Fruit fly (Drosophila melanogaster) whole organism, embryonic: ENCODE measurements around the gene fend.

Experiments
- Atf6 ChIP-seq: fragments of 200-800 bp; sonication (Bioruptor generic); IDR thresholded peaks from 2 replicates; pipeline ENCODE4 v1.3.6; 2022; ENCODE audit warnings: missing biosample characterization, missing genetic modification characterization
- CG10543 ChIP-seq: fragments of 200-800 bp; sonication (Bioruptor generic); optimal IDR thresholded peaks from 3 replicates; lab custom pipeline; 2017; ENCODE audit warnings: missing biosample characterization, mild to moderate bottlenecking, missing genetic modification characterization, moderate library complexity
- CG1233 ChIP-seq: fragments of 200-800 bp; sonication (Bioruptor generic); optimal IDR thresholded peaks from 4 replicates; lab custom pipeline; 2018; ENCODE audit warnings: missing biosample characterization, mild to moderate bottlenecking, missing genetic modification characterization
- CG13775 ChIP-seq: fragments of 200-800 bp; sonication (Bioruptor generic); optimal IDR thresholded peaks from 3 replicates; lab custom pipeline; 2017; ENCODE audit warnings: missing biosample characterization, mild to moderate bottlenecking, missing genetic modification characterization
- CG14014 ChIP-seq: fragments of 200-800 bp; sonication (Bioruptor generic); IDR thresholded peaks from 2 replicates; pipeline ENCODE4 v1.3.6; 2022; ENCODE audit warnings: missing biosample characterization, missing genetic modification characterization
- CG15514 ChIP-seq: fragments of 200-800 bp; sonication (Bioruptor generic); optimal IDR thresholded peaks from 3 replicates; lab custom pipeline; 2017; ENCODE audit warnings: missing biosample characterization, missing genetic modification characterization, mild to moderate bottlenecking, moderate library complexity, missing genetic modification reagents
- CG17186 ChIP-seq: fragments of 200-800 bp; sonication (Bioruptor generic); optimal IDR thresholded peaks from 3 replicates; lab custom pipeline; 2017; ENCODE audit warnings: missing biosample characterization, missing genetic modification reagents, missing genetic modification characterization
- CG2116 ChIP-seq: fragments of 200-800 bp; sonication (Bioruptor generic); optimal IDR thresholded peaks from 3 replicates; lab custom pipeline; 2018; ENCODE audit warnings: missing biosample characterization, mild to moderate bottlenecking, missing genetic modification characterization
- CG2889 ChIP-seq: fragments of 200-800 bp; sonication (Bioruptor generic); IDR thresholded peaks from 3 replicates; pipeline ENCODE4 v1.3.6; 2022; ENCODE audit warnings: missing biosample characterization, missing genetic modification characterization
- CG31441 ChIP-seq: fragments of 200-800 bp; sonication (Bioruptor generic); IDR thresholded peaks from 2 replicates; pipeline ENCODE4 v1.3.6; 2022; ENCODE audit warnings: missing biosample characterization, missing genetic modification characterization
- CG34376 ChIP-seq: fragments of 200-800 bp; sonication (Bioruptor generic); optimal IDR thresholded peaks from 2 replicates; lab custom pipeline; 2018; ENCODE audit warnings: missing biosample characterization, mild to moderate bottlenecking, missing genetic modification characterization
- CG6272 ChIP-seq: fragments of 200-800 bp; sonication (Bioruptor generic); IDR thresholded peaks from 2 replicates; pipeline ENCODE4 v1.3.6; 2022; ENCODE audit warnings: missing biosample characterization, missing genetic modification characterization
- CG6654 ChIP-seq: fragments of 200-800 bp; sonication (Bioruptor generic); optimal IDR thresholded peaks from 2 replicates; lab custom pipeline; 2017; ENCODE audit warnings: missing biosample characterization, mild to moderate bottlenecking, missing genetic modification characterization
- CG6683 ChIP-seq: fragments of 200-800 bp; sonication (Bioruptor generic); optimal IDR thresholded peaks from 2 replicates; lab custom pipeline; 2017; ENCODE audit warnings: missing biosample characterization, mild to moderate bottlenecking, missing genetic modification characterization, missing genetic modification reagents
- CG6791 ChIP-seq: fragments of 200-800 bp; sonication (Bioruptor generic); IDR thresholded peaks from 3 replicates; pipeline ENCODE4 v1.3.6; 2022; ENCODE audit warnings: missing biosample characterization, missing genetic modification characterization; ENCODE audit not compliant: partially characterized antibody
- CG7839 ChIP-seq: fragments of 200-800 bp; sonication (Bioruptor generic); optimal IDR thresholded peaks from 3 replicates; lab custom pipeline; 2018; ENCODE audit warnings: missing biosample characterization, mild to moderate bottlenecking, missing genetic modification characterization, moderate library complexity
- CG8290 ChIP-seq, 3 experiments: fragments of 200-800 bp; sonication (Bioruptor generic); optimal IDR thresholded peaks; 2 replicates each; lab custom pipeline; 2016 to 2019; ENCODE audit warnings: missing biosample characterization in 3 of 3, missing genetic modification characterization in 3 of 3, mild to moderate bottlenecking in 2 of 3, moderate library complexity in 1 of 3
- CG8924 ChIP-seq: fragments of 200-800 bp; optimal IDR thresholded peaks from 3 replicates; lab custom pipeline; 2019; ENCODE audit warnings: missing biosample characterization, mild to moderate bottlenecking, missing genetic modification characterization, moderate library complexity
- CG9437 ChIP-seq: fragments of 200-800 bp; sonication (Bioruptor generic); optimal IDR thresholded peaks from 2 replicates; lab custom pipeline; 2018; ENCODE audit warnings: missing biosample characterization, mild to moderate bottlenecking, missing genetic modification characterization
- CG9817 ChIP-seq: fragments of 200-800 bp; sonication (Bioruptor generic); optimal IDR thresholded peaks from 2 replicates; lab custom pipeline; 2018; ENCODE audit warnings: missing biosample characterization, mild to moderate bottlenecking, missing genetic modification characterization, moderate library complexity
- Camta ChIP-seq: fragments of 200-800 bp; sonication (Bioruptor generic); optimal IDR thresholded peaks from 2 replicates; lab custom pipeline; 2016; ENCODE audit warnings: missing biosample characterization, missing genetic modification characterization
- Chrac-16 ChIP-seq: fragments of 200-800 bp; sonication (Bioruptor generic); optimal IDR thresholded peaks from 3 replicates; lab custom pipeline; 2016; ENCODE audit warnings: missing biosample characterization, missing genetic modification characterization
- Fer1 ChIP-seq: fragments of 200-800 bp; sonication (Bioruptor generic); optimal IDR thresholded peaks from 2 replicates; lab custom pipeline; 2017; ENCODE audit warnings: missing biosample characterization, mild to moderate bottlenecking, missing genetic modification characterization
- Meics ChIP-seq: fragments of 200-800 bp; sonication (Bioruptor generic); optimal IDR thresholded peaks from 2 replicates; lab custom pipeline; 2017; ENCODE audit warnings: missing biosample characterization, mild to moderate bottlenecking, missing genetic modification characterization
- Nf-YB ChIP-seq: fragments of 200-800 bp; sonication (Bioruptor generic); optimal IDR thresholded peaks from 3 replicates; lab custom pipeline; 2019; ENCODE audit warnings: missing biosample characterization, mild to moderate bottlenecking, missing genetic modification characterization, moderate library complexity
- Oaz ChIP-seq: fragments of 200-800 bp; sonication (Bioruptor generic); IDR thresholded peaks from 2 replicates; pipeline ENCODE4 v1.3.6; 2022; ENCODE audit warnings: missing biosample characterization, missing genetic modification characterization
- PHDP ChIP-seq: fragments of 200-800 bp; sonication (Bioruptor generic); optimal IDR thresholded peaks from 3 replicates; lab custom pipeline; 2018; ENCODE audit warnings: missing biosample characterization, mild to moderate bottlenecking, missing genetic modification characterization, moderate library complexity
- Rx ChIP-seq: fragments of 200-800 bp; sonication (Bioruptor generic); IDR thresholded peaks from 2 replicates; pipeline ENCODE4 v1.3.6; 2022; ENCODE audit warnings: missing biosample characterization, missing genetic modification characterization
- Sry-β ChIP-seq: fragments of 200-800 bp; sonication (Bioruptor generic); optimal IDR thresholded peaks from 2 replicates; lab custom pipeline; 2018; ENCODE audit warnings: missing biosample characterization, mild to moderate bottlenecking, missing genetic modification characterization, moderate library complexity
- Ssrp ChIP-seq: fragments of 200-800 bp; sonication (Bioruptor generic); optimal IDR thresholded peaks from 2 replicates; lab custom pipeline; 2018; ENCODE audit warnings: missing biosample characterization, mild to moderate bottlenecking, missing genetic modification characterization, moderate library complexity
- TFAM ChIP-seq: fragments of 200-800 bp; sonication (Bioruptor generic); optimal IDR thresholded peaks from 2 replicates; lab custom pipeline; 2017; ENCODE audit warnings: missing biosample characterization, missing genetic modification characterization, inconsistent platforms
- ash1 ChIP-seq: fragments of 200-800 bp; sonication (Bioruptor generic); optimal IDR thresholded peaks from 2 replicates; lab custom pipeline; 2018; ENCODE audit warnings: missing biosample characterization, mild to moderate bottlenecking, missing genetic modification characterization
- bowl ChIP-seq: fragments of 200-800 bp; sonication (Bioruptor generic); IDR thresholded peaks from 2 replicates; pipeline ENCODE4 v1.3.6; 2022; ENCODE audit warnings: missing biosample characterization, missing genetic modification characterization
- cad ChIP-seq: fragments of >200 bp; optimal IDR thresholded peaks from 2 replicates; lab custom pipeline; 2017; ENCODE audit warnings: missing biosample characterization, missing genetic modification characterization
- dmrt11E ChIP-seq: fragments of 200-800 bp; sonication (Bioruptor generic); optimal IDR thresholded peaks from 3 replicates; lab custom pipeline; 2018; ENCODE audit warnings: missing biosample characterization, mild to moderate bottlenecking, missing genetic modification characterization, moderate library complexity
- dmrt99B ChIP-seq: fragments of 200-800 bp; sonication (Bioruptor generic); optimal IDR thresholded peaks from 2 replicates; lab custom pipeline; 2018; ENCODE audit warnings: missing biosample characterization, mild to moderate bottlenecking, missing genetic modification characterization, moderate library complexity
- fd3F ChIP-seq: fragments of 200-800 bp; sonication (Bioruptor generic); optimal IDR thresholded peaks from 2 replicates; lab custom pipeline; 2018; ENCODE audit warnings: missing biosample characterization, mild to moderate bottlenecking, missing genetic modification characterization, moderate library complexity
- ftz-f1 ChIP-seq: fragments of 200-800 bp; sonication (Bioruptor generic); optimal IDR thresholded peaks from 2 replicates; lab custom pipeline; 2016; ENCODE audit warnings: missing biosample characterization, missing genetic modification characterization
- grau ChIP-seq: fragments of 200-800 bp; optimal IDR thresholded peaks from 3 replicates; lab custom pipeline; 2019; ENCODE audit warnings: missing biosample characterization, mild to moderate bottlenecking, missing genetic modification characterization, moderate library complexity
- ind ChIP-seq: fragments of 200-800 bp; sonication (Bioruptor generic); optimal IDR thresholded peaks from 3 replicates; lab custom pipeline; 2016; ENCODE audit warnings: missing biosample characterization, missing genetic modification characterization
- jing ChIP-seq: fragments of 200-800 bp; sonication (Bioruptor generic); optimal IDR thresholded peaks from 2 replicates; lab custom pipeline; 2018; ENCODE audit warnings: missing biosample characterization, mild to moderate bottlenecking, missing genetic modification characterization
- mam ChIP-seq: fragments of 200-800 bp; sonication (Bioruptor generic); optimal IDR thresholded peaks from 3 replicates; lab custom pipeline; 2016; ENCODE audit warnings: missing biosample characterization, missing genetic modification characterization
- nau ChIP-seq: fragments of 200-800 bp; sonication (Bioruptor generic); optimal IDR thresholded peaks from 3 replicates; lab custom pipeline; 2017; ENCODE audit warnings: missing biosample characterization, mild to moderate bottlenecking, missing genetic modification characterization, missing genetic modification reagents
- pros ChIP-seq: fragments of 200-800 bp; sonication (Bioruptor generic); optimal IDR thresholded peaks from 3 replicates; lab custom pipeline; 2019; ENCODE audit warnings: missing biosample characterization, mild to moderate bottlenecking, missing genetic modification characterization, moderate library complexity
- sd ChIP-seq: fragments of 200-800 bp; sonication (Bioruptor generic); optimal IDR thresholded peaks from 3 replicates; lab custom pipeline; 2018; ENCODE audit warnings: missing biosample characterization, mild to moderate bottlenecking, missing genetic modification characterization, moderate library complexity
- shn ChIP-seq: fragments of 200-800 bp; sonication (Bioruptor generic); optimal IDR thresholded peaks from 3 replicates; lab custom pipeline; 2016; ENCODE audit warnings: missing biosample characterization, missing genetic modification characterization
- sna ChIP-seq: fragments of 200-800 bp; sonication (Bioruptor generic); IDR thresholded peaks from 2 replicates; pipeline ENCODE4 v1.3.6; 2022; ENCODE audit warnings: missing biosample characterization, missing genetic modification characterization; ENCODE audit not compliant: partially characterized antibody
- twi ChIP-seq: fragments of 200-800 bp; optimal IDR thresholded peaks from 2 replicates; lab custom pipeline; 2019; ENCODE audit warnings: missing biosample characterization, mild to moderate bottlenecking, missing genetic modification characterization, moderate library complexity
- zen ChIP-seq: fragments of 200-800 bp; sonication (Bioruptor generic); optimal IDR thresholded peaks from 3 replicates; lab custom pipeline; 2018; ENCODE audit warnings: missing biosample characterization, mild to moderate bottlenecking, missing genetic modification characterization, moderate library complexity
- zfh2 ChIP-seq: fragments of 200-800 bp; sonication (Bioruptor generic); optimal IDR thresholded peaks from 2 replicates; lab custom pipeline; 2016; ENCODE audit warnings: missing biosample characterization, missing genetic modification characterization

Gene fend

DNA sequence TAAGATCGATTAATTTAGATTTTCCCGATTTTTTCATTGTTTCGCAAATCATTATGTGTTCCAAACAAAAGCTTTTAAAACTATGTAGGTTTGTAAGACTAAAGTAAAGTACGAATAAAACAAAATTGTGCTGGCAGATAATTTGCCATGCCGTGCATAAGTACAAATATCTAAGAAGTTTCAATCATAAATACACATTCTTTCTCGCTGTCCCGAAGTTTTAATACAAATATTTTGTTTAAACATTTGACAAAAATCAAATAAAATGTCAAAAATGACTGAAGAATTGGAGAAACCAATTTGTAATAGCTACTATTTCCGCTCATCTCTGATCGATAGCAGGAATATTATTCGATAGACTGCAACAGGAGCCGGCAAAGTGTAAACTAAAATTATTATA, 52.3 kb downstream of the fend start, which contains the start of gene APC4 (continued):
- peak; percentile 0 for TF ChIP-seq fd3F (GFP tag; lab: Kevin White, UChicago)
- TF ChIP-seq CG8290 (GFP tag; optimal IDR thresholded peaks at IDR 0.05; lab: Kevin White, UChicago): peak; percentile 17
- no peak for TF ChIP-seq CG8290 (tag; optimal IDR thresholded peaks at IDR 0.05; lab: Kevin White, UChicago)
- TF ChIP-seq Oaz (GFP tag; lab: Robert Waterston, UW): no peak
- no peak for TF ChIP-seq CG2889 (GFP tag; lab: Robert Waterston, UW)
- no peak for TF ChIP-seq CG31441 (GFP tag; lab: Robert Waterston, UW)
- TF ChIP-seq TFAM (GFP tag; lab: Kevin White, UChicago): no peak
- no peak for TF ChIP-seq ftz-f1 (GFP tag; lab: Kevin White, UChicago)
- TF ChIP-seq CG9817: peak; percentile 31
- peak; percentile 25 for TF ChIP-seq dmrt11E (tag; lab: Kevin White, UChicago)
- peak; percentile 32 for TF ChIP-seq Meics (GFP tag; lab: Kevin White, UChicago)
- TF ChIP-seq Camta (GFP tag; lab: Kevin White, UChicago): peak; percentile 30
- peak; percentile 25 for TF ChIP-seq CG9437
- no peak for TF ChIP-seq sna (GFP tag; lab: Robert Waterston, UW)
- TF ChIP-seq sd (tag; lab: Kevin White, UChicago): no peak
- TF ChIP-seq Nf-YB (GFP tag; lab: Kevin White, UChicago): no peak
- TF ChIP-seq CG6654: no peak
- TF ChIP-seq CG6791 (GFP tag; lab: Robert Waterston, UW): no peak
- TF ChIP-seq CG17186: no peak
- no peak for TF ChIP-seq CG6272 (GFP tag; lab: Robert Waterston, UW)
- peak; percentile 48 for TF ChIP-seq grau (tag; lab: Kevin White, UChicago)
- no peak for TF ChIP-seq Rx (GFP tag; lab: Robert Waterston, UW)
- peak; percentile 25 for TF ChIP-seq CG15514
- peak; percentile 43 for TF ChIP-seq CG34376 (GFP tag; lab: Kevin White, UChicago)
- TF ChIP-seq twi (tag; lab: Kevin White, UChicago): no peak
- TF ChIP-seq dmrt99B (tag; lab: Kevin White, UChicago): no peak
- TF ChIP-seq shn (GFP tag; lab: Kevin White, UChicago): no peak
- peak; percentile 43 for TF ChIP-seq CG2116 (GFP tag; lab: Kevin White, UChicago)
- TF ChIP-seq cad (GFP tag; lab: Kevin White, UChicago): no peak
- peak; percentile 14 for TF ChIP-seq CG1233
- no peak for TF ChIP-seq jing (GFP tag; lab: Kevin White, UChicago)
- peak; percentile 9 for TF ChIP-seq CG13775 (GFP tag; lab: Kevin White, UChicago)
- no peak for TF ChIP-seq ash1
- TF ChIP-seq mam: no peak
- peak; percentile 32 for TF ChIP-seq ind (GFP tag; lab: Kevin White, UChicago)
- peak; percentile 28 for TF ChIP-seq CG8924 (tag; lab: Kevin White, UChicago)
- peak; percentile 37 for TF ChIP-seq Ssrp (tag; lab: Kevin White, UChicago)
- no peak for TF ChIP-seq bowl (GFP tag; lab: Robert Waterston, UW)
- no peak for TF ChIP-seq CG14014 (GFP tag; lab: Robert Waterston, UW)
- no peak for TF ChIP-seq nau (GFP tag; lab: Kevin White, UChicago)
- no peak for TF ChIP-seq Fer1 (GFP tag; lab: Kevin White, UChicago)
- peak; percentile 39 for TF ChIP-seq CG7839
- peak; percentile 2 for TF ChIP-seq PHDP
- no peak for TF ChIP-seq pros (GFP tag; lab: Kevin White, UChicago)
- TF ChIP-seq zen: peak; percentile 13
- TF ChIP-seq CG10543: peak; percentile 26
- no peak for TF ChIP-seq Chrac-16 (GFP tag; lab: Kevin White, UChicago)
- no peak for TF ChIP-seq Atf6 (GFP tag; lab: Robert Waterston, UW)
- peak; percentile 94 for TF ChIP-seq Sry-β (GFP tag; lab: Kevin White, UChicago)
- TF ChIP-seq zfh2 (GFP tag; lab: Kevin White, UChicago): peak; percentile 36
- no peak for TF ChIP-seq CG6683 (GFP tag; lab: Kevin White, UChicago)
